Worm (Caenorhabditis elegans): ENCODE results near the gene lron-5.

DNA sequence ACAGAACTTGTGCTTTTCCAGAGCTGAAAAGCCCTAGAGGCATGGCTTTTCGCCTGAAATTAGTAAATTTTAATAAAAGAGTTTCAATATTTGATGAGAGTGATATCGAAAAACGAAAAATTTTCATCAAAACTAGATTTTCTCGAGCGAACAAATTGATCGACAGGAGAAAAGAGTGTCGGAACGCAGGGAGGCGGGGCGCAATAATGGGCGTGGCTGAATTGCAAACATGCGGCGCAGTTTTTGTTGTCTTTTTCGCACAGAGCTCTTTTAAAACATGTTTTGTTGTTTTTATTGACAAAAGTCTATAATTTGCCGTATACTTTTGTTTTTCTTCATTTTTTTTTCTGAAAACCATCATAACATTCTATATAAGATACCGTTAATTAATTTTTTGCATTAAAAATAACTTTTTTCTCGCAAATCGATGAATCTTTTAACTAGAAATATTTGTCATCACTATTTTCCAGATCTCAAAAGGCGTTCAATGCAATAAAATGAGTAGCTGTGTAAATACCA is 44.4 kb upstream of the lron-5 start, which contains the start of the genes sel-5 and wdr-48:
- TF ChIP-seq tbx-2 (tag; optimal IDR thresholded peaks at IDR 0.05) (no peak), dmd-4 (tag; optimal IDR thresholded peaks at IDR 0.05; ENCODE audit: borderline replicate concordance) (no peak), unc-55 (GFP tag; optimal IDR thresholded peaks at IDR 0.05) (no peak), pha-4 (tag; optimal IDR thresholded peaks at IDR 0.05) (no peak), dve-1 (tag; optimal IDR thresholded peaks at IDR 0.05) (no peak), sox-4 (tag; optimal IDR thresholded peaks at IDR 0.05) (no peak), ceh-6 (GFP tag; optimal IDR thresholded peaks at IDR 0.05) (no peak), hlh-13 (GFP tag; optimal IDR thresholded peaks at IDR 0.05) (no peak)

All from whole organism, late embryonic.